Worm (Caenorhabditis elegans) whole organism, early embryonic: ENCODE results near the gene tsp-1.

Experiments used
- B0310.2 ChIP-seq: sonication (generic microtip); optimal IDR thresholded peaks from 2 replicates; lab custom pipeline; 2016; ENCODE audit warnings: mild to moderate bottlenecking, missing genetic modification characterization, missing compliant biosample characterization
- F13C5.2 ChIP-seq: sonication (generic microtip); optimal IDR thresholded peaks from 2 replicates; lab custom pipeline; 2017; ENCODE audit warnings: mild to moderate bottlenecking, missing genetic modification characterization, inconsistent platforms, missing compliant biosample characterization
- aly-1 ChIP-seq: sonication (generic microtip); optimal IDR thresholded peaks from 2 replicates; lab custom pipeline; 2016; ENCODE audit warnings: missing genetic modification characterization, missing compliant biosample characterization
- ama-1 ChIP-seq: fragments of 150-350 bp; optimal IDR thresholded peaks from 2 replicates; lab custom pipeline; 2014
- ceh-13 ChIP-seq: fragments of 200-800 bp; sonication (Bioruptor generic); optimal IDR thresholded peaks from 2 replicates; lab custom pipeline; 2018; ENCODE audit warnings: mild to moderate bottlenecking, missing genetic modification characterization, missing compliant biosample characterization
- ceh-36 ChIP-seq: sonication (generic microtip); optimal IDR thresholded peaks from 2 replicates; lab custom pipeline; 2016; ENCODE audit warnings: missing genetic modification characterization, inconsistent platforms, missing compliant biosample characterization
- ets-7 ChIP-seq: sonication (generic microtip); optimal IDR thresholded peaks from 2 replicates; lab custom pipeline; 2016; ENCODE audit warnings: missing genotype, missing genetic modification characterization, missing compliant biosample characterization
- flt-1 ChIP-seq: fragments of 200-800 bp; sonication (Bioruptor generic); IDR thresholded peaks from 2 replicates; pipeline ENCODE4 v1.3.6; 2022; ENCODE audit warnings: missing genetic modification characterization, missing compliant biosample characterization
- hmbx-1 ChIP-seq: sonication (generic microtip); optimal IDR thresholded peaks from 2 replicates; lab custom pipeline; 2016; ENCODE audit warnings: mild to moderate bottlenecking, missing genetic modification characterization, missing compliant biosample characterization
- hmg-4 ChIP-seq: fragments of 200-800 bp; sonication (Bioruptor generic); optimal IDR thresholded peaks from 2 replicates; lab custom pipeline; 2018; ENCODE audit warnings: mild to moderate bottlenecking, missing genetic modification characterization, missing compliant biosample characterization
- hnd-1 ChIP-seq: sonication (generic microtip); optimal IDR thresholded peaks from 2 replicates; lab custom pipeline; 2016; ENCODE audit warnings: missing genetic modification characterization, missing compliant biosample characterization
- pes-1 ChIP-seq: fragments of 200-800 bp; sonication (Bioruptor generic); IDR thresholded peaks from 2 replicates; pipeline ENCODE4 v1.3.6; 2022; ENCODE audit warnings: missing genetic modification reagents, missing genetic modification characterization, missing compliant biosample characterization
- scrt-1 ChIP-seq: fragments of 200-800 bp; sonication (Bioruptor generic); IDR thresholded peaks from 2 replicates; pipeline ENCODE4 v1.3.6; 2022; ENCODE audit warnings: missing genetic modification characterization, missing compliant biosample characterization
- sea-1 ChIP-seq: fragments of 200-800 bp; sonication (Bioruptor generic); conservative IDR thresholded peaks from 2 replicates; pipeline ENCODE4 v1.3.6; 2022; ENCODE audit warnings: missing genetic modification characterization, missing compliant biosample characterization
- tbx-11 ChIP-seq: fragments of 200-800 bp; sonication (Bioruptor generic); IDR thresholded peaks from 2 replicates; pipeline ENCODE4 v1.3.6; 2022; ENCODE audit warnings: missing genetic modification characterization, missing compliant biosample characterization
- tbx-37 ChIP-seq: fragments of 200-800 bp; sonication (Bioruptor generic); conservative IDR thresholded peaks from 2 replicates; pipeline ENCODE4 v1.3.6; 2022; ENCODE audit warnings: missing genetic modification reagents, missing genetic modification characterization, missing compliant biosample characterization
- tra-4 ChIP-seq: sonication (generic microtip); optimal IDR thresholded peaks from 2 replicates; lab custom pipeline; 2017; ENCODE audit warnings: missing genetic modification characterization, missing compliant biosample characterization

The tsp-1 gene

ce11 chrIII:8244052-8244451, 4.8 kb upstream of the tsp-1 start, which contains the start of the genes pbs-6 and cids-1:
pbs-6 (minus strand) TSS chrIII:8244092.
cids-1 (plus strand) TSS chrIII:8244445.
- TF ChIP-seq hnd-1 (tag; lab: Kevin White, UChicago) (no peak), tbx-37 (GFP tag; lab: Robert Waterston, UW) (no peak), ceh-13 (GFP tag; lab: Kevin White, UChicago) (no peak), hmg-4 (GFP tag; lab: Kevin White, UChicago) (no peak), ceh-36 (tag; lab: Kevin White, UChicago) (no peak), ama-1 (lab: Kevin White, UChicago) (no peak), pes-1 (GFP tag; lab: Robert Waterston, UW) (no peak), scrt-1 (GFP tag; lab: Robert Waterston, UW) (no peak), hmbx-1 (tag; lab: Kevin White, UChicago) (no peak), tra-4 (tag; lab: Kevin White, UChicago) (no peak), sea-1 (GFP tag; lab: Robert Waterston, UW) (no peak), flt-1 (GFP tag; lab: Robert Waterston, UW) (no peak), aly-1 (tag; lab: Kevin White, UChicago) (no peak), tbx-11 (GFP tag; lab: Robert Waterston, UW) (no peak), ets-7 (tag; lab: Kevin White, UChicago) (no peak), F13C5.2 (tag; lab: Kevin White, UChicago) (no peak), B0310.2 (no peak)

ce11 chrIII:8242809-8243208, 3.6 kb upstream of the tsp-1 start, which contains the start of gene C02F5.12:
C02F5.12 (minus strand) TSS chrIII:8243029.
- TF ChIP-seq hnd-1 (tag; lab: Kevin White, UChicago) (no peak), ceh-13 (GFP tag; lab: Kevin White, UChicago) (no peak), ceh-36 (tag; lab: Kevin White, UChicago) (no peak), sea-1 (GFP tag; lab: Robert Waterston, UW) (no peak), pes-1 (GFP tag; lab: Robert Waterston, UW) (no peak), tra-4 (tag; lab: Kevin White, UChicago) (no peak), scrt-1 (GFP tag; lab: Robert Waterston, UW) (no peak), tbx-11 (GFP tag; lab: Robert Waterston, UW) (no peak), hmg-4 (GFP tag; lab: Kevin White, UChicago) (no peak), tbx-37 (GFP tag; lab: Robert Waterston, UW) (no peak)

ce11 chrIII:8240948-8241347, 1.7 kb upstream of the tsp-1 start:
- no peak for TF ChIP-seq ets-7 (tag; lab: Kevin White, UChicago)

- TF ChIP-seq ama-1 (lab: Kevin White, UChicago) (no peak), hnd-1 (tag; lab: Kevin White, UChicago) (no peak), tbx-37 (GFP tag; lab: Robert Waterston, UW) (no peak)
Measured at ce11 chrIII:8240247-8240646, 1.0 kb upstream of the tsp-1 start.

ce11 chrIII:8237827-8238226, 1.4 kb downstream of the tsp-1 start, which contains the start of gene tsp-2:
tsp-2 (minus strand) TSS chrIII:8237935.
- TF ChIP-seq scrt-1 (GFP tag; lab: Robert Waterston, UW) (no peak), ama-1 (lab: Kevin White, UChicago) (no peak), hmg-4 (GFP tag; lab: Kevin White, UChicago) (no peak), tbx-11 (GFP tag; lab: Robert Waterston, UW) (no peak), ceh-13 (GFP tag; lab: Kevin White, UChicago) (no peak), hmbx-1 (tag; lab: Kevin White, UChicago) (no peak), ets-7 (tag; lab: Kevin White, UChicago) (no peak)

ce11 chrIII:8235880-8236279, 3.3 kb downstream of the tsp-1 start, which contains the start of gene C02F5.5:
C02F5.5 (plus strand) TSS chrIII:8236180.
- TF ChIP-seq tra-4 (tag; lab: Kevin White, UChicago) = no peak
- TF ChIP-seq B0310.2 = no peak
- TF ChIP-seq hnd-1 (tag; lab: Kevin White, UChicago) = no peak
- TF ChIP-seq pes-1 (GFP tag; lab: Robert Waterston, UW) = no peak
- no peak for TF ChIP-seq ceh-13 (GFP tag; lab: Kevin White, UChicago)
- no peak for TF ChIP-seq scrt-1 (GFP tag; lab: Robert Waterston, UW)
- TF ChIP-seq ama-1 (lab: Kevin White, UChicago) = no peak
- TF ChIP-seq ets-7 (tag; lab: Kevin White, UChicago) = no peak
- TF ChIP-seq hmbx-1 (tag; lab: Kevin White, UChicago) = no peak
- no peak for TF ChIP-seq flt-1 (GFP tag; lab: Robert Waterston, UW)
- TF ChIP-seq sea-1 (GFP tag; lab: Robert Waterston, UW) = no peak

ce11 chrIII:8235358-8235757, 3.9 kb downstream of the tsp-1 start, which contains the start of gene C02F5.14:
C02F5.14 (minus strand) TSS chrIII:8235514.
- no peak for TF ChIP-seq ama-1 (lab: Kevin White, UChicago)
- no peak for TF ChIP-seq B0310.2
- no peak for TF ChIP-seq pes-1 (GFP tag; lab: Robert Waterston, UW)
- no peak for TF ChIP-seq aly-1 (tag; lab: Kevin White, UChicago)
- TF ChIP-seq F13C5.2 (tag; lab: Kevin White, UChicago) = no peak
- no peak for TF ChIP-seq sea-1 (GFP tag; lab: Robert Waterston, UW)
- TF ChIP-seq scrt-1 (GFP tag; lab: Robert Waterston, UW) = no peak
- no peak for TF ChIP-seq hmbx-1 (tag; lab: Kevin White, UChicago)
- no peak for TF ChIP-seq tbx-11 (GFP tag; lab: Robert Waterston, UW)
- TF ChIP-seq ceh-36 (tag; lab: Kevin White, UChicago) = no peak
- TF ChIP-seq tbx-37 (GFP tag; lab: Robert Waterston, UW) = no peak
- no peak for TF ChIP-seq hnd-1 (tag; lab: Kevin White, UChicago)
- TF ChIP-seq flt-1 (GFP tag; lab: Robert Waterston, UW) = no peak
- no peak for TF ChIP-seq ets-7 (tag; lab: Kevin White, UChicago)
- no peak for TF ChIP-seq ceh-13 (GFP tag; lab: Kevin White, UChicago)
- no peak for TF ChIP-seq hmg-4 (GFP tag; lab: Kevin White, UChicago)
- no peak for TF ChIP-seq tra-4 (tag; lab: Kevin White, UChicago)
